Worm (Caenorhabditis elegans) whole organism, L4 larva: ENCODE measurements around the gene haao-1.

Experiments
- aly-2 ChIP-seq: sonication (generic microtip); optimal IDR thresholded peaks from 2 replicates; lab custom pipeline; 2018; ENCODE audit warnings: missing biosample characterization, missing genetic modification characterization
- unc-62 ChIP-seq, 3 experiments: fragments of 150-350 bp in 1 of 3; sonication (generic microtip); optimal IDR thresholded peaks in 2 of 3; peaks in 1 of 3; 1 replicate in 1 of 3; 2 replicates in 2 of 3; lab custom pipeline; 2014 to 2017; ENCODE audit warnings: missing biosample characterization in 3 of 3, missing genetic modification characterization in 3 of 3, missing genetic modification reagents in 3 of 3, missing genotype in 1 of 3

The haao-1 gene

DNA sequence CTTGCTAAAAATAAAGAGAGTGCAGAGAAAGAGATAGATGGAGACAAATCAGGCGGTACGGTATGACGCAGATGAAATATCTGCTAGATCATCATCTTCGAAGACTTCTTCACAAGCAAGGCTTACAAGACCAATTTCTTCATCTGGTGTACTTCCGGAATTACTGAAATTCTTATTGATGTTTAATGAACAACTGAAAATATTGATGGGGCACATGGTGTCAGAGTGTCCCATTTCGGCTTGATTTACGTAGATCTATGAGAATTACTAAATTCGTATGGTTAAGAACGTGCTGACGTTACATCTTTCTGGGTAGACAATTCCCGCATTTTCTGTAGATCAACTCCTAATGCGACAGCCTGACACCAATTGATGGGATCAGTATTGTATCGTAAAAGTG is 52.0 kb downstream of the haao-1 start:
- peak in 1 of 2 experiments; percentile 94 for TF ChIP-seq unc-62 (GFP tag; optimal IDR thresholded peaks at IDR 0.05 in 1 of 2; lab: Kevin White, UChicago)
- TF ChIP-seq unc-62 (tag; optimal IDR thresholded peaks at IDR 0.05; lab: Kevin White, UChicago) = no peak
- no peak for TF ChIP-seq aly-2
